Worm (Caenorhabditis elegans): Measurements from ENCODE around the gene AH10.2.

DNA sequence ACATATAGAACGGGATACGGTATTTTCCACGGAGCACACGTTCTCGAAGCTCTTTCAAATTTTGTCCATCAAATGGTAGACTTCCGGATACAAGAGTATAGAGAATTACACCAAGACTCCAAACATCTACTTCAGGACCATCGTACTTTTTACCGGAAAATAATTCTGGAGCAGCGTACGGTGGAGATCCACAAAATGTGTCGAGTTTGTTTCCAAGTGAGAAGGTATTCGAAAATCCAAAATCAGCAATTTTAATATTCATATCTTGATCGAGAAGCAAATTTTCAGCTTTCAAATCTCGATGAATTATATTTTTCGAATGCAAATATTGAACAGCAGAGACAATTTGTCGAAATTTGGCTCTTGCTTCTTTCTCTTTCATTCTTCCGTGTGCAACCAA, 33.4 kb upstream of the AH10.2 start:
- TF ChIP-seq hmg-4 (GFP tag; optimal IDR thresholded peaks at IDR 0.05): no peak
- no peak for TF ChIP-seq ama-1 (optimal IDR thresholded peaks at IDR 0.05)
- TF ChIP-seq pes-1 (GFP tag; IDR thresholded peaks at IDR 0.05): no peak
- no peak for TF ChIP-seq scrt-1 (GFP tag; IDR thresholded peaks at IDR 0.05)
- TF ChIP-seq aly-1 (tag; optimal IDR thresholded peaks at IDR 0.05): no peak
